Fruit fly (Drosophila melanogaster) whole organism, embryonic: ENCODE measurements around the gene CG16727.

Experiments used
- Asciz ChIP-seq: fragments of 200-800 bp; sonication (Bioruptor generic); optimal IDR thresholded peaks from 2 replicates; lab custom pipeline; 2017; ENCODE audit warnings: missing biosample characterization, mild to moderate bottlenecking, missing genetic modification characterization, missing genetic modification reagents
- BtbVII ChIP-seq: fragments of 200-800 bp; sonication (Bioruptor generic); optimal IDR thresholded peaks from 3 replicates; lab custom pipeline; 2017; ENCODE audit warnings: missing biosample characterization, mild to moderate bottlenecking, missing genetic modification characterization
- C15 ChIP-seq: fragments of 200-800 bp; sonication (Bioruptor generic); IDR thresholded peaks from 3 replicates; pipeline ENCODE4 v1.3.6; 2022; ENCODE audit warnings: missing biosample characterization, missing genetic modification characterization
- CG10654 ChIP-seq: fragments of 200-800 bp; sonication (Bioruptor generic); optimal IDR thresholded peaks from 2 replicates; lab custom pipeline; 2016; ENCODE audit warnings: missing biosample characterization, missing genetic modification characterization
- CG11085 ChIP-seq: fragments of 200-800 bp; sonication (Bioruptor generic); IDR thresholded peaks from 2 replicates; pipeline ENCODE4 v1.3.6; 2022; ENCODE audit warnings: missing biosample characterization, missing genetic modification characterization
- CG11398 ChIP-seq: fragments of 200-800 bp; sonication (Bioruptor generic); optimal IDR thresholded peaks from 2 replicates; lab custom pipeline; 2016; ENCODE audit warnings: missing biosample characterization, missing genetic modification characterization
- CG11696 ChIP-seq: fragments of 200-800 bp; sonication (Bioruptor generic); IDR thresholded peaks from 2 replicates; pipeline ENCODE4 v1.3.6; 2022; ENCODE audit warnings: missing biosample characterization, missing genetic modification characterization
- CG12299 ChIP-seq: fragments of 200-800 bp; sonication (Bioruptor generic); optimal IDR thresholded peaks from 2 replicates; lab custom pipeline; 2018; ENCODE audit warnings: missing biosample characterization, mild to moderate bottlenecking, missing genetic modification characterization
- CG1233 ChIP-seq: fragments of 200-800 bp; sonication (Bioruptor generic); optimal IDR thresholded peaks from 4 replicates; lab custom pipeline; 2018; ENCODE audit warnings: missing biosample characterization, mild to moderate bottlenecking, missing genetic modification characterization
- CG13287 ChIP-seq: fragments of 200-800 bp; sonication (Bioruptor generic); IDR thresholded peaks from 2 replicates; pipeline ENCODE4 v1.3.6; 2022; ENCODE audit warnings: missing biosample characterization, missing genetic modification characterization; ENCODE audit not compliant: partially characterized antibody
- CG1529 ChIP-seq: fragments of 200-800 bp; sonication (Bioruptor generic); optimal IDR thresholded peaks from 3 replicates; lab custom pipeline; 2018; ENCODE audit warnings: missing biosample characterization, missing genetic modification characterization
- CG15601 ChIP-seq: fragments of 200-800 bp; sonication (Bioruptor generic); optimal IDR thresholded peaks from 3 replicates; lab custom pipeline; 2019; ENCODE audit warnings: missing biosample characterization, mild to moderate bottlenecking, missing genetic modification characterization, moderate library complexity
- CG16863 ChIP-seq: fragments of 200-800 bp; sonication (Bioruptor generic); optimal IDR thresholded peaks from 3 replicates; lab custom pipeline; 2016; ENCODE audit warnings: missing biosample characterization, missing genetic modification characterization
- CG17385 ChIP-seq: fragments of 200-800 bp; sonication (Bioruptor generic); optimal IDR thresholded peaks from 3 replicates; lab custom pipeline; 2018; ENCODE audit warnings: missing biosample characterization, mild to moderate bottlenecking, missing genetic modification characterization
- CG18476 ChIP-seq: fragments of 200-800 bp; sonication (Bioruptor generic); optimal IDR thresholded peaks from 2 replicates; lab custom pipeline; 2016; ENCODE audit warnings: missing biosample characterization, mild to moderate bottlenecking, missing genetic modification characterization
- CG18619 ChIP-seq: fragments of 200-800 bp; sonication (Bioruptor generic); optimal IDR thresholded peaks from 3 replicates; lab custom pipeline; 2017; ENCODE audit warnings: missing biosample characterization, mild to moderate bottlenecking, missing genetic modification characterization
- CG3163 ChIP-seq: fragments of 200-800 bp; sonication (Bioruptor generic); optimal IDR thresholded peaks from 3 replicates; lab custom pipeline; 2016; ENCODE audit warnings: missing biosample characterization, missing genetic modification characterization
- CG32532 ChIP-seq: fragments of 200-800 bp; sonication (Bioruptor generic); IDR thresholded peaks from 2 replicates; pipeline ENCODE4 v1.3.6; 2022; ENCODE audit warnings: missing biosample characterization, missing genetic modification characterization
- CG34224 ChIP-seq: fragments of 200-800 bp; sonication (Bioruptor generic); IDR thresholded peaks from 3 replicates; pipeline ENCODE4 v1.3.6; 2022; ENCODE audit warnings: missing biosample characterization, missing genetic modification characterization; ENCODE audit not compliant: partially characterized antibody
- CG6689 ChIP-seq: fragments of 200-800 bp; sonication (Bioruptor generic); IDR thresholded peaks from 2 replicates; pipeline ENCODE4 v1.3.6; 2022; ENCODE audit warnings: missing biosample characterization, missing genetic modification characterization
- CG7786 ChIP-seq: fragments of 200-800 bp; sonication (Bioruptor generic); optimal IDR thresholded peaks from 2 replicates; lab custom pipeline; 2016; ENCODE audit warnings: missing biosample characterization, missing genetic modification characterization
- CG8944 ChIP-seq: fragments of 200-800 bp; sonication (Bioruptor generic); optimal IDR thresholded peaks from 3 replicates; lab custom pipeline; 2016; ENCODE audit warnings: missing biosample characterization, missing genetic modification characterization
- D19B ChIP-seq: fragments of 200-800 bp; sonication (Bioruptor generic); optimal IDR thresholded peaks from 2 replicates; lab custom pipeline; 2017; ENCODE audit warnings: missing biosample characterization, mild to moderate bottlenecking, missing genetic modification characterization
- Doc2 ChIP-seq: fragments of 200-800 bp; sonication (Bioruptor generic); IDR thresholded peaks from 2 replicates; pipeline ENCODE4 v1.3.6; 2022; ENCODE audit warnings: missing biosample characterization, missing genetic modification characterization
- Lhr ChIP-seq: fragments of 200-800 bp; sonication (Bioruptor generic); optimal IDR thresholded peaks from 3 replicates; lab custom pipeline; 2017; ENCODE audit warnings: mild to moderate bottlenecking, missing biosample characterization, missing genetic modification reagents, missing genetic modification characterization
- MESR4 ChIP-seq: fragments of 200-800 bp; sonication (Bioruptor generic); optimal IDR thresholded peaks from 2 replicates; lab custom pipeline; 2018; ENCODE audit warnings: missing biosample characterization, mild to moderate bottlenecking, missing genetic modification characterization, moderate library complexity
- Mad ChIP-seq: fragments of 200-800 bp; sonication (Bioruptor generic); optimal IDR thresholded peaks from 2 replicates; lab custom pipeline; 2016; ENCODE audit warnings: missing biosample characterization, missing genetic modification characterization
- Xbp1 ChIP-seq: fragments of 200-800 bp; sonication (Bioruptor generic); optimal IDR thresholded peaks from 3 replicates; lab custom pipeline; 2016; ENCODE audit warnings: missing biosample characterization, mild to moderate bottlenecking, missing genetic modification characterization
- croc ChIP-seq: fragments of 200-800 bp; sonication (Bioruptor generic); conservative IDR thresholded peaks from 3 replicates; pipeline ENCODE4 v1.3.6; 2022; ENCODE audit warnings: missing biosample characterization, missing genetic modification characterization
- cwo ChIP-seq: fragments of 200-800 bp; sonication (Bioruptor generic); optimal IDR thresholded peaks from 3 replicates; lab custom pipeline; 2017; ENCODE audit warnings: missing biosample characterization, missing genetic modification characterization, mild to moderate bottlenecking, moderate library complexity, missing genetic modification reagents
- dmrt11E ChIP-seq: fragments of 200-800 bp; sonication (Bioruptor generic); optimal IDR thresholded peaks from 3 replicates; lab custom pipeline; 2018; ENCODE audit warnings: missing biosample characterization, mild to moderate bottlenecking, missing genetic modification characterization, moderate library complexity
- esg ChIP-seq: fragments of 200-800 bp; sonication (Bioruptor generic); conservative IDR thresholded peaks from 2 replicates; pipeline ENCODE4 v1.3.6; 2022; ENCODE audit warnings: missing biosample characterization, missing genetic modification characterization
- fd64A ChIP-seq: fragments of 200-800 bp; sonication (Bioruptor generic); optimal IDR thresholded peaks from 3 replicates; lab custom pipeline; 2018; ENCODE audit warnings: missing biosample characterization, mild to moderate bottlenecking, missing genetic modification characterization
- grn ChIP-seq: fragments of 200-800 bp; sonication (Bioruptor generic); optimal IDR thresholded peaks from 3 replicates; lab custom pipeline; 2017; ENCODE audit warnings: missing biosample characterization, missing genetic modification characterization
- gsb-n ChIP-seq: fragments of 200-800 bp; sonication (Bioruptor generic); optimal IDR thresholded peaks from 3 replicates; lab custom pipeline; 2018; ENCODE audit warnings: missing biosample characterization, mild to moderate bottlenecking, missing genetic modification characterization
- h ChIP-seq: fragments of >200 bp; optimal IDR thresholded peaks from 2 replicates; lab custom pipeline; 2017
- ham ChIP-seq: fragments of 200-800 bp; sonication (Bioruptor generic); IDR thresholded peaks from 2 replicates; pipeline ENCODE4 v1.3.6; 2022; ENCODE audit warnings: missing biosample characterization, missing genetic modification characterization
- hbn ChIP-seq: fragments of 200-800 bp; sonication (Bioruptor generic); IDR thresholded peaks from 2 replicates; pipeline ENCODE4 v1.3.6; 2022; ENCODE audit warnings: missing biosample characterization, missing genetic modification characterization; ENCODE audit not compliant: partially characterized antibody
- insv ChIP-seq, 2 experiments: fragments of 200-800 bp; sonication (Bioruptor generic); optimal IDR thresholded peaks; 3 replicates each; lab custom pipeline; 2016 to 2018; ENCODE audit warnings: missing biosample characterization in 2 of 2, missing genetic modification characterization in 2 of 2
- kay ChIP-seq: fragments of 200-800 bp; sonication (Bioruptor generic); optimal IDR thresholded peaks from 2 replicates; lab custom pipeline; 2016; ENCODE audit warnings: missing biosample characterization, missing genetic modification characterization
- klu ChIP-seq: fragments of 200-800 bp; sonication (Bioruptor generic); IDR thresholded peaks from 2 replicates; pipeline ENCODE4 v1.3.6; 2022; ENCODE audit warnings: missing biosample characterization, missing genetic modification characterization
- mld ChIP-seq: fragments of 200-800 bp; sonication (Bioruptor generic); IDR thresholded peaks from 3 replicates; pipeline ENCODE4 v1.3.6; 2022; ENCODE audit warnings: missing biosample characterization, missing genetic modification characterization; ENCODE audit not compliant: partially characterized antibody
- otp ChIP-seq: fragments of 200-800 bp; sonication (Bioruptor generic); IDR thresholded peaks from 3 replicates; pipeline ENCODE4, ENCODE4 v1.3.6; 2022; ENCODE audit warnings: missing biosample characterization, missing genetic modification characterization
- phol ChIP-seq: fragments of 200-800 bp; sonication (Bioruptor generic); optimal IDR thresholded peaks from 3 replicates; lab custom pipeline; 2018; ENCODE audit warnings: missing biosample characterization, mild to moderate bottlenecking, missing genetic modification characterization, moderate library complexity
- row ChIP-seq: fragments of 200-800 bp; sonication (Bioruptor generic); IDR thresholded peaks from 3 replicates; pipeline ENCODE4 v1.3.6; 2022; ENCODE audit warnings: missing biosample characterization, missing genetic modification characterization
- sens ChIP-seq: fragments of 200-800 bp; sonication (Bioruptor generic); peaks from one replicate; lab custom pipeline; 2016; ENCODE audit warnings: missing biosample characterization, missing genetic modification characterization
- sim ChIP-seq: fragments of 200-800 bp; sonication (Bioruptor generic); IDR thresholded peaks from 2 replicates; pipeline ENCODE4 v1.3.6; 2022; ENCODE audit warnings: missing biosample characterization, missing genetic modification characterization
- tin ChIP-seq: fragments of 200-800 bp; sonication (Bioruptor generic); optimal IDR thresholded peaks from 3 replicates; lab custom pipeline; 2016; ENCODE audit warnings: missing biosample characterization, missing genetic modification characterization
- twi ChIP-seq: fragments of 200-800 bp; optimal IDR thresholded peaks from 2 replicates; lab custom pipeline; 2019; ENCODE audit warnings: missing biosample characterization, mild to moderate bottlenecking, missing genetic modification characterization, moderate library complexity
- unc-4 ChIP-seq: fragments of 200-800 bp; sonication (Bioruptor generic); IDR thresholded peaks from 2 replicates; pipeline ENCODE4 v1.3.6; 2022; ENCODE audit warnings: missing biosample characterization, missing genetic modification characterization; ENCODE audit not compliant: partially characterized antibody

Gene CG16727

dm6 chr3R:19641498-19642065 lies 28.4 kb downstream of the CG16727 start (continued):
- TF ChIP-seq mld (GFP tag; lab: Robert Waterston, UW) (no peak), CG7786 (peak; percentile 11), sens (GFP tag; lab: Kevin White, UChicago) (peak; percentile 96), klu (GFP tag; lab: Robert Waterston, UW) (peak; percentile 42; the same call in 1 of the 2 replicates), Asciz (GFP tag; lab: Kevin White, UChicago) (peak; percentile 90), CG6689 (peak; percentile 87), insv (GFP tag; optimal IDR thresholded peaks at IDR 0.05; lab: Kevin White, UChicago) (peak in 1 of 2 experiments; percentile 2), CG1233 (GFP tag; lab: Kevin White, UChicago) (peak; percentile 88), CG10654 (peak; percentile 66), fd64A (GFP tag; lab: Kevin White, UChicago) (peak; percentile 50), phol (tag; lab: Kevin White, UChicago) (peak; percentile 87), cwo (GFP tag; lab: Kevin White, UChicago) (peak; percentile 86), Xbp1 (GFP tag; lab: Kevin White, UChicago) (peak; percentile 82), D19B (GFP tag; lab: Kevin White, UChicago) (peak; percentile 62), CG15601 (peak; percentile 86), CG18619 (GFP tag; lab: Kevin White, UChicago) (peak; percentile 77), sim (GFP tag; lab: Robert Waterston, UW) (peak; percentile 57; the same call in 1 of the 2 replicates), CG32532 (GFP tag; lab: Robert Waterston, UW) (peak; percentile 92), CG18476 (GFP tag; lab: Kevin White, UChicago) (peak; percentile 62), croc (peak; percentile 32; the same call in 1 of the 3 replicates), twi (tag; lab: Kevin White, UChicago) (peak; percentile 34), CG11696 (GFP tag; lab: Robert Waterston, UW) (peak; percentile 90), CG3163 (GFP tag; lab: Kevin White, UChicago) (no peak), CG12299 (peak; percentile 88), CG8944 (GFP tag; lab: Kevin White, UChicago) (peak; percentile 36), Mad (GFP tag; lab: Kevin White, UChicago) (peak; percentile 34), otp (peak; percentile 85), tin (peak; percentile 75), CG1529 (GFP tag; lab: Kevin White, UChicago) (peak; percentile 82), Lhr (GFP tag; lab: Kevin White, UChicago) (peak; percentile 48), h (lab: Kevin White, UChicago) (no peak), CG16863 (GFP tag; lab: Kevin White, UChicago) (no peak), row (GFP tag; lab: Robert Waterston, UW) (peak; percentile 86), MESR4 (GFP tag; lab: Kevin White, UChicago) (no peak), CG13287 (GFP tag; lab: Robert Waterston, UW) (no peak), C15 (peak; percentile 82; the same call in 2 of the 3 replicates), kay (GFP tag; lab: Kevin White, UChicago) (peak; percentile 70), gsb-n (tag; lab: Kevin White, UChicago) (peak; percentile 84), CG34224 (GFP tag; lab: Robert Waterston, UW) (no peak), CG11398 (GFP tag; lab: Kevin White, UChicago) (peak; percentile 40), BtbVII (GFP tag; lab: Kevin White, UChicago) (peak; percentile 87), esg (peak; percentile 80), unc-4 (GFP tag; lab: Robert Waterston, UW) (no peak), CG17385 (GFP tag; lab: Kevin White, UChicago) (peak; percentile 76), dmrt11E (tag; lab: Kevin White, UChicago) (peak; percentile 82), hbn (GFP tag; lab: Robert Waterston, UW) (no peak), CG11085 (GFP tag; lab: Robert Waterston, UW) (peak; percentile 71; the same call in 1 of the 2 replicates), grn (no peak), ham (GFP tag; lab: Robert Waterston, UW) (no peak), Doc2 (GFP tag; lab: Robert Waterston, UW) (peak; percentile 59; the same call in 1 of the 2 replicates)
